Worm (Caenorhabditis elegans) whole organism, L1 larva: ENCODE results near the gene C10C6.3.

ENCODE experiments used
- C16A3.4 ChIP-seq: fragments of 150-350 bp; optimal IDR thresholded peaks from 2 replicates; lab custom pipeline; 2014; ENCODE audit warnings: missing biosample characterization, missing genetic modification characterization
- C34B4.2 ChIP-seq: sonication (generic microtip); optimal IDR thresholded peaks from 2 replicates; lab custom pipeline; 2017; ENCODE audit warnings: mild to moderate bottlenecking, missing genetic modification characterization, missing compliant biosample characterization
- elt-3 ChIP-seq, 6 experiments: fragments of 150-350 bp in 1 of 6; sonication (generic microtip); optimal IDR thresholded peaks; 2 replicates each; lab custom pipeline; 2017 to 2018; ENCODE audit warnings: missing biosample characterization in 6 of 6, missing genetic modification characterization in 6 of 6, inconsistent platforms in 1 of 6
- hlh-17 ChIP-seq: fragments of 200-800 bp; sonication (Bioruptor generic); optimal IDR thresholded peaks from 2 replicates; lab custom pipeline; 2018; ENCODE audit warnings: missing genetic modification characterization, mild to moderate bottlenecking, missing compliant biosample characterization, moderate library complexity, borderline replicate concordance
- lsy-2 ChIP-seq, 2 experiments: fragments of 150-350 bp; optimal IDR thresholded peaks; 2 replicates each; lab custom pipeline; 2014; ENCODE audit warnings: missing biosample characterization in 2 of 2, missing genetic modification characterization in 2 of 2
- nhr-11 ChIP-seq: fragments of 150-350 bp; optimal IDR thresholded peaks from 2 replicates; lab custom pipeline; 2014; ENCODE audit warnings: missing biosample characterization, missing genetic modification characterization
- nhr-76 ChIP-seq: sonication (generic microtip); optimal IDR thresholded peaks from 2 replicates; lab custom pipeline; 2017; ENCODE audit warnings: missing biosample characterization, missing genetic modification characterization
- nhr-77 ChIP-seq: fragments of 150-350 bp; optimal IDR thresholded peaks from 2 replicates; lab custom pipeline; 2014; ENCODE audit warnings: missing biosample characterization, missing genetic modification characterization
- nhr-85 ChIP-seq: sonication (generic microtip); peaks from one replicate; lab custom pipeline; 2016; ENCODE audit warnings: missing genetic modification characterization, inconsistent platforms, missing compliant biosample characterization
- pqm-1 ChIP-seq: sonication (generic microtip); optimal IDR thresholded peaks from 3 replicates; lab custom pipeline; 2017; ENCODE audit warnings: missing biosample characterization, missing genetic modification characterization
- sox-4 ChIP-seq: sonication (generic microtip); optimal IDR thresholded peaks from 2 replicates; lab custom pipeline; 2016; ENCODE audit warnings: missing genetic modification characterization, missing compliant biosample characterization
- tbx-2 ChIP-seq: sonication (generic microtip); optimal IDR thresholded peaks from 2 replicates; lab custom pipeline; 2016; ENCODE audit warnings: missing genetic modification characterization, missing compliant biosample characterization

ce11 chrIV:11425442-11425841 is 39.6 kb downstream of the C10C6.3 start, which contains the start of gene kin-4:
- TF ChIP-seq C34B4.2 (no peak), hlh-17 (no peak), nhr-77 (tag; lab: Kevin White, UChicago) (no peak), nhr-76 (tag; lab: Kevin White, UChicago) (no peak), lsy-2 (tag; optimal IDR thresholded peaks at IDR 0.05; lab: Kevin White, UChicago) (no peak), pqm-1 (tag; lab: Kevin White, UChicago) (no peak), sox-4 (tag; lab: Kevin White, UChicago) (no peak), elt-3 (tag; optimal IDR thresholded peaks at IDR 0.05; lab: Kevin White, UChicago) (no peak), nhr-11 (tag; lab: Kevin White, UChicago) (no peak), tbx-2 (tag; lab: Kevin White, UChicago) (no peak), nhr-85 (tag; lab: Kevin White, UChicago) (no peak), C16A3.4 (tag; lab: Kevin White, UChicago) (no peak)
